Worm (Caenorhabditis elegans): ENCODE results near the gene Y22D7AL.9.
A peak's percentile ranks its signal among the peaks of the same experiment; 100 is the strongest.

DNA sequence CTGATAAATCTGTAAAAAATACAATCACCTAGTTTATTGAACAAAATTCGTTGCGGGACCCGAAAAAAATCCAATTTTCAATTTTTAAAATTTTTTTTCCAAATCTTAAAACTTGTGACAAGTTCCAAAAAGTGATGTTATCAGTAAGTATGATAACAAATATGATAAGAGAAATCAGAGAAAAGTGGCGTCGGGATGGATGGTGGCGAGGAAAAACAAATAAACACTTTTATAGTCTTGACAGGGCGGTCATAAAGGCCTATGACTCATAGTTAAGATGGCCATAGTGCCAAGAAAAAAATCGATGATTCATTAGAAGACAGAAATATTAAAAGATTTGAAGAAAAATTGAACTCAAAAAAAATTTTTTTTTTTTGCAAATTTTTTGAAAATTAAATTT is 11.2 kb downstream of the Y22D7AL.9 start:
- TF ChIP-seq nhr-11 (tag; optimal IDR thresholded peaks at IDR 0.05) (no peak), ama-1 (optimal IDR thresholded peaks at IDR 0.05) (no peak), nhr-10 (tag; optimal IDR thresholded peaks at IDR 0.05) (no peak), zag-1 (tag; optimal IDR thresholded peaks at IDR 0.05) (no peak), nhr-6 (tag; optimal IDR thresholded peaks at IDR 0.05) (peak; percentile 44), lsy-2 (tag; optimal IDR thresholded peaks at IDR 0.05) (no peak), zip-2 (tag; optimal IDR thresholded peaks at IDR 0.05) (no peak), skn-1 (tag; optimal IDR thresholded peaks at IDR 0.05) (no peak), pha-4 (GFP tag; IDR thresholded peaks at IDR 0.05) (no peak), pha-4 (tag; optimal IDR thresholded peaks at IDR 0.05) (peak; percentile 20), ztf-11 (tag; optimal IDR thresholded peaks at IDR 0.05) (no peak), egl-27 (tag; optimal IDR thresholded peaks at IDR 0.05) (no peak), lin-39 (tag; optimal IDR thresholded peaks at IDR 0.05) (no peak), unc-62 (GFP tag; optimal IDR thresholded peaks at IDR 0.05 in 1 of 2) (no peak), unc-62 (tag; optimal IDR thresholded peaks at IDR 0.05) (no peak)
